Worm (Caenorhabditis elegans) whole organism, young adult: ENCODE results near the gene pes-10.

Source experiments
- C06A6.2 ChIP-seq: fragments of 200-800 bp; sonication (Bioruptor generic); conservative IDR thresholded peaks from 2 replicates; pipeline ENCODE4 v1.3.6; 2022; ENCODE audit warnings: missing genetic modification characterization, missing compliant biosample characterization
- F22D6.2 ChIP-seq: sonication (generic microtip); optimal IDR thresholded peaks from 2 replicates; lab custom pipeline; 2016; ENCODE audit warnings: mild to moderate bottlenecking, missing genetic modification characterization, missing compliant biosample characterization
- F33H1.4 ChIP-seq: fragments of 200-800 bp; sonication (Bioruptor generic); IDR thresholded peaks from 2 replicates; pipeline ENCODE4 v1.3.6; 2022; ENCODE audit warnings: missing genetic modification reagents, missing genetic modification characterization, missing compliant biosample characterization
- F39B2.1 ChIP-seq: fragments of 200-800 bp; sonication (Bioruptor generic); IDR thresholded peaks from 2 replicates; pipeline ENCODE4 v1.3.6; 2022; ENCODE audit warnings: missing genetic modification reagents, missing genetic modification characterization, missing compliant biosample characterization
- hmg-1.2 ChIP-seq: fragments of 200-800 bp; sonication (Bioruptor generic); IDR thresholded peaks from 2 replicates; pipeline ENCODE4 v1.3.6; 2022; ENCODE audit warnings: missing genetic modification reagents, missing genetic modification characterization, missing compliant biosample characterization
- nhr-90 ChIP-seq: sonication (generic microtip); optimal IDR thresholded peaks from 2 replicates; lab custom pipeline; 2016; ENCODE audit warnings: missing genotype, mild to moderate bottlenecking, missing genetic modification characterization, missing compliant biosample characterization
- pha-4 ChIP-seq: fragments of 150-350 bp; sonication (generic microtip); optimal IDR thresholded peaks from 2 replicates; lab custom pipeline; 2014; ENCODE audit warnings: missing biosample characterization, missing genetic modification reagents, missing genetic modification characterization
- rec-8 ChIP-seq, 2 experiments: sonication (generic microtip); optimal IDR thresholded peaks; 2 replicates each; lab custom pipeline; 2016; ENCODE audit warnings: mild to moderate bottlenecking in 2 of 2, missing genetic modification characterization in 2 of 2, missing genetic modification reagents in 2 of 2, missing genotype in 2 of 2, missing biosample characterization in 1 of 2, missing compliant biosample characterization in 1 of 2, moderate library complexity in 1 of 2
- tbx-9 ChIP-seq: sonication (generic microtip); optimal IDR thresholded peaks from 2 replicates; lab custom pipeline; 2016; ENCODE audit warnings: borderline replicate concordance, missing genetic modification characterization, inconsistent platforms, missing compliant biosample characterization
- unc-130 ChIP-seq: sonication (generic microtip); optimal IDR thresholded peaks from 2 replicates; lab custom pipeline; 2016; ENCODE audit warnings: missing genetic modification reagents, missing genetic modification characterization, missing compliant biosample characterization
- unc-62 ChIP-seq: fragments of 150-350 bp; optimal IDR thresholded peaks from 2 replicates; lab custom pipeline; 2014; ENCODE audit warnings: missing biosample characterization, missing genetic modification reagents, missing genetic modification characterization
- ztf-22 ChIP-seq: fragments of 200-800 bp; sonication (Bioruptor generic); optimal IDR thresholded peaks from 2 replicates; lab custom pipeline; 2018; ENCODE audit warnings: mild to moderate bottlenecking, missing genetic modification characterization, moderate library complexity, missing compliant biosample characterization
- ztf-3 ChIP-seq: fragments of 200-800 bp; sonication (Bioruptor generic); optimal IDR thresholded peaks from 2 replicates; lab custom pipeline; 2018; ENCODE audit warnings: mild to moderate bottlenecking, missing genetic modification characterization, missing compliant biosample characterization

DNA sequence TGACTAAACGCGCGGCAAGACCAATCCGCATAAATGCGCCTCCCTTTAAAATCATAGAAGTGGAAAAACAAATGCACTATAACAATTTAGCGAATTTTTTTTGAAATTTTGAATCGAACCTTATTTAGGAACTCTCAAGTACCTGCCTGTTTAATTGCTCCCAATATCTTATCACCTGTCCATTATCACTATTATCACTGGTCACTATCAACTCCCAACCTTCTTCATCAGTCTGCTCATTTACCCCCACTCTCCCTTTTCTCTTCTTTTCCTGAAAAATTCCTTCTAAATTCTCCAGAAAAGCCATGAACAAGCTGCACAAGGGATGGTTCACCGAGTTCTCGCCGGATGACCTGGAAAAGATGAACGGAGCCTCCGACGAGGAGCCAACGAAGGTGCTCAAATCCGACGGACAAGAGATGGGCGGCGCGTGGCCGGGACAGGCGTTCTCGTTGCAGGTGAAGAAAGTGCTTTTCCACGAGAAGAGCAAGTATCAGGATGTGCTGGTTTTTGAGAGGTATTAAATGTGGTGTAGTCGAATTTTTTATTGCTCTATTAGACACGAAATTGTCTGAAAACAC is 40.9 kb downstream of the pes-10 start, which contains the start of gene spds-1:
- TF ChIP-seq ztf-3 (no peak), tbx-9 (tag; lab: Kevin White, UChicago) (no peak), hmg-1.2 (no peak), ztf-22 (GFP tag; lab: Kevin White, UChicago) (no peak), F22D6.2 (no peak), unc-62 (no peak), F33H1.4 (GFP tag; lab: Robert Waterston, UW) (no peak), rec-8 (tag; optimal IDR thresholded peaks at IDR 0.05; lab: Kevin White, UChicago) (no peak), unc-130 (no peak), nhr-90 (tag; lab: Kevin White, UChicago) (no peak), F39B2.1 (GFP tag; lab: Robert Waterston, UW) (no peak), pha-4 (tag; lab: Kevin White, UChicago) (no peak), C06A6.2 (GFP tag; lab: Robert Waterston, UW) (no peak)
